Fruit fly (Drosophila melanogaster) whole organism, embryonic: ENCODE results near the gene CG10214.

Experiments
- Awh ChIP-seq: fragments of 200-800 bp; sonication (Bioruptor generic); IDR thresholded peaks from 2 replicates; pipeline ENCODE4, ENCODE4 v1.3.6; 2022; ENCODE audit warnings: missing biosample characterization, missing genetic modification characterization
- B-H2 ChIP-seq: fragments of 200-800 bp; sonication (Bioruptor generic); optimal IDR thresholded peaks from 2 replicates; lab custom pipeline; 2018; ENCODE audit warnings: missing biosample characterization, mild to moderate bottlenecking, missing genetic modification characterization
- Bdp1 ChIP-seq: fragments of 200-800 bp; sonication (Bioruptor generic); optimal IDR thresholded peaks from 3 replicates; lab custom pipeline; 2016; ENCODE audit warnings: missing biosample characterization, missing genetic modification characterization
- CG1024 ChIP-seq: fragments of 200-800 bp; sonication (Bioruptor generic); IDR thresholded peaks from 2 replicates; pipeline ENCODE4 v1.3.6; 2022; ENCODE audit warnings: missing biosample characterization, missing genetic modification characterization
- CG10959 ChIP-seq: fragments of 200-800 bp; sonication (Bioruptor generic); IDR thresholded peaks from 2 replicates; pipeline ENCODE4 v1.3.6; 2022; ENCODE audit warnings: missing biosample characterization, missing genetic modification characterization
- CG10979 ChIP-seq: fragments of 200-800 bp; sonication (Bioruptor generic); optimal IDR thresholded peaks from 2 replicates; lab custom pipeline; 2018; ENCODE audit warnings: missing biosample characterization, mild to moderate bottlenecking, missing genetic modification characterization, moderate library complexity
- CG11504 ChIP-seq: fragments of 200-800 bp; sonication (Bioruptor generic); optimal IDR thresholded peaks from 3 replicates; lab custom pipeline; 2019; ENCODE audit warnings: missing biosample characterization, mild to moderate bottlenecking, missing genetic modification characterization, moderate library complexity
- CG12299 ChIP-seq: fragments of 200-800 bp; sonication (Bioruptor generic); optimal IDR thresholded peaks from 2 replicates; lab custom pipeline; 2018; ENCODE audit warnings: missing biosample characterization, mild to moderate bottlenecking, missing genetic modification characterization
- CG13894 ChIP-seq: fragments of 200-800 bp; sonication (Bioruptor generic); optimal IDR thresholded peaks from 3 replicates; lab custom pipeline; 2018; ENCODE audit warnings: missing biosample characterization, mild to moderate bottlenecking, missing genetic modification characterization, moderate library complexity
- CG18476 ChIP-seq: fragments of 200-800 bp; sonication (Bioruptor generic); optimal IDR thresholded peaks from 2 replicates; lab custom pipeline; 2016; ENCODE audit warnings: missing biosample characterization, mild to moderate bottlenecking, missing genetic modification characterization
- CG2712 ChIP-seq: fragments of 200-800 bp; optimal IDR thresholded peaks from 3 replicates; lab custom pipeline; 2019; ENCODE audit warnings: missing biosample characterization, mild to moderate bottlenecking, missing genetic modification characterization, moderate library complexity
- CG2875 ChIP-seq: fragments of 200-800 bp; sonication (Bioruptor generic); optimal IDR thresholded peaks from 2 replicates; lab custom pipeline; 2017; ENCODE audit warnings: missing biosample characterization, mild to moderate bottlenecking, missing genetic modification characterization, missing genetic modification reagents
- CG32532 ChIP-seq: fragments of 200-800 bp; sonication (Bioruptor generic); IDR thresholded peaks from 2 replicates; pipeline ENCODE4 v1.3.6; 2022; ENCODE audit warnings: missing biosample characterization, missing genetic modification characterization
- CG34376 ChIP-seq: fragments of 200-800 bp; sonication (Bioruptor generic); optimal IDR thresholded peaks from 2 replicates; lab custom pipeline; 2018; ENCODE audit warnings: missing biosample characterization, mild to moderate bottlenecking, missing genetic modification characterization
- CG6765 ChIP-seq: fragments of 200-800 bp; sonication (Bioruptor generic); optimal IDR thresholded peaks from 3 replicates; lab custom pipeline; 2017; ENCODE audit warnings: missing biosample characterization, mild to moderate bottlenecking, missing genetic modification characterization
- CG7357 ChIP-seq: fragments of 200-800 bp; sonication (Bioruptor generic); IDR thresholded peaks from 3 replicates; pipeline ENCODE4 v1.3.6; 2022; ENCODE audit warnings: missing biosample characterization, missing genetic modification characterization
- CG7745 ChIP-seq: fragments of 200-800 bp; sonication (Bioruptor generic); optimal IDR thresholded peaks from 2 replicates; lab custom pipeline; 2018; ENCODE audit warnings: missing biosample characterization, mild to moderate bottlenecking, missing genetic modification characterization, moderate library complexity
- CG7786 ChIP-seq: fragments of 200-800 bp; sonication (Bioruptor generic); optimal IDR thresholded peaks from 2 replicates; lab custom pipeline; 2016; ENCODE audit warnings: missing biosample characterization, missing genetic modification characterization
- CG7928 ChIP-seq: fragments of 200-800 bp; sonication (Bioruptor generic); optimal IDR thresholded peaks from 2 replicates; lab custom pipeline; 2017; ENCODE audit warnings: missing biosample characterization, mild to moderate bottlenecking, missing genetic modification characterization
- CG9437 ChIP-seq: fragments of 200-800 bp; sonication (Bioruptor generic); optimal IDR thresholded peaks from 2 replicates; lab custom pipeline; 2018; ENCODE audit warnings: missing biosample characterization, mild to moderate bottlenecking, missing genetic modification characterization
- CoRest ChIP-seq: fragments of 200-800 bp; sonication (Bioruptor generic); optimal IDR thresholded peaks from 3 replicates; lab custom pipeline; 2018; ENCODE audit warnings: missing biosample characterization, mild to moderate bottlenecking, missing genetic modification characterization, moderate library complexity
- Dll ChIP-seq: fragments of 200-800 bp; sonication (Bioruptor generic); IDR thresholded peaks from 4 replicates; pipeline ENCODE4 v1.3.6; 2022; ENCODE audit warnings: missing biosample characterization, missing genetic modification characterization; ENCODE audit not compliant: partially characterized antibody
- E2f2 ChIP-seq: fragments of 200-800 bp; sonication (Bioruptor generic); IDR thresholded peaks from 2 replicates; pipeline ENCODE4 v1.3.6; 2022; ENCODE audit warnings: missing biosample characterization, missing genetic modification characterization
- Gug ChIP-seq: fragments of 200-800 bp; sonication (Bioruptor generic); IDR thresholded peaks from 4 replicates; pipeline ENCODE4 v1.3.6; 2022; ENCODE audit warnings: missing biosample characterization, missing genetic modification characterization
- Hey ChIP-seq: fragments of 200-800 bp; sonication (Bioruptor generic); optimal IDR thresholded peaks from 3 replicates; lab custom pipeline; 2018; ENCODE audit warnings: missing biosample characterization, mild to moderate bottlenecking, missing genetic modification characterization
- Hmr ChIP-seq: fragments of 200-800 bp; sonication (Bioruptor generic); optimal IDR thresholded peaks from 3 replicates; lab custom pipeline; 2017; ENCODE audit warnings: mild to moderate bottlenecking, missing biosample characterization, missing genetic modification reagents, missing genetic modification characterization
- Hmx ChIP-seq: fragments of 200-800 bp; sonication (Bioruptor generic); optimal IDR thresholded peaks from 2 replicates; lab custom pipeline; 2016; ENCODE audit warnings: missing biosample characterization, missing genetic modification characterization
- NC2β ChIP-seq: fragments of 200-800 bp; sonication (Bioruptor generic); optimal IDR thresholded peaks from 2 replicates; lab custom pipeline; 2016; ENCODE audit warnings: missing biosample characterization, missing genetic modification characterization
- Nf-YA ChIP-seq: fragments of 200-800 bp; sonication (Bioruptor generic); IDR thresholded peaks from 2 replicates; pipeline ENCODE4 v1.3.6; 2022; ENCODE audit warnings: missing biosample characterization, missing genetic modification characterization
- Nf-YB ChIP-seq: fragments of 200-800 bp; sonication (Bioruptor generic); optimal IDR thresholded peaks from 3 replicates; lab custom pipeline; 2019; ENCODE audit warnings: missing biosample characterization, mild to moderate bottlenecking, missing genetic modification characterization, moderate library complexity
- Oli ChIP-seq: fragments of 200-800 bp; sonication (Bioruptor generic); optimal IDR thresholded peaks from 2 replicates; lab custom pipeline; 2018; ENCODE audit warnings: missing biosample characterization, mild to moderate bottlenecking, missing genetic modification characterization, moderate library complexity
- Sin3A ChIP-seq: fragments of >200 bp; optimal IDR thresholded peaks from 2 replicates; lab custom pipeline; 2018
- Ssrp ChIP-seq: fragments of 200-800 bp; sonication (Bioruptor generic); optimal IDR thresholded peaks from 2 replicates; lab custom pipeline; 2018; ENCODE audit warnings: missing biosample characterization, mild to moderate bottlenecking, missing genetic modification characterization, moderate library complexity
- Trl ChIP-seq, 3 experiments: fragments of >200 bp in 2 of 3; fragments of 200-800 bp in 1 of 3; sonication (Bioruptor generic) in 1 of 3; optimal IDR thresholded peaks; 2 replicates in 1 of 3; 3 replicates in 2 of 3; lab custom pipeline; 2016 to 2017; ENCODE audit warnings: missing biosample characterization in 1 of 3, missing genetic modification characterization in 1 of 3
- chinmo ChIP-seq: fragments of 200-800 bp; sonication (Bioruptor generic); IDR thresholded peaks from 4 replicates; pipeline ENCODE4 v1.3.6; 2022; ENCODE audit warnings: missing biosample characterization, missing genetic modification characterization; ENCODE audit not compliant: partially characterized antibody
- dm ChIP-seq: fragments of 200-800 bp; sonication (Bioruptor generic); optimal IDR thresholded peaks from 3 replicates; lab custom pipeline; 2016; ENCODE audit warnings: missing biosample characterization, missing genetic modification characterization
- fd96Cb ChIP-seq: fragments of 200-800 bp; sonication (Bioruptor generic); optimal IDR thresholded peaks from 2 replicates; lab custom pipeline; 2018; ENCODE audit warnings: missing biosample characterization, mild to moderate bottlenecking, missing genetic modification characterization, moderate library complexity
- gsb ChIP-seq: fragments of 200-800 bp; sonication (Bioruptor generic); IDR thresholded peaks from 2 replicates; pipeline ENCODE4 v1.3.6; 2022; ENCODE audit warnings: missing biosample characterization, missing genetic modification characterization
- jumu ChIP-seq: fragments of 200-800 bp; sonication (Bioruptor generic); optimal IDR thresholded peaks from 3 replicates; lab custom pipeline; 2016; ENCODE audit warnings: missing biosample characterization, missing genetic modification characterization
- kah ChIP-seq: fragments of 200-800 bp; sonication (Bioruptor generic); optimal IDR thresholded peaks from 2 replicates; lab custom pipeline; 2018; ENCODE audit warnings: missing biosample characterization, mild to moderate bottlenecking, missing genetic modification characterization
- klu ChIP-seq: fragments of 200-800 bp; sonication (Bioruptor generic); IDR thresholded peaks from 2 replicates; pipeline ENCODE4 v1.3.6; 2022; ENCODE audit warnings: missing biosample characterization, missing genetic modification characterization
- lilli ChIP-seq: fragments of 200-800 bp; sonication (Bioruptor generic); optimal IDR thresholded peaks from 3 replicates; lab custom pipeline; 2016; ENCODE audit warnings: missing biosample characterization, missing genetic modification characterization
- mirr ChIP-seq: fragments of 200-800 bp; sonication (Bioruptor generic); optimal IDR thresholded peaks from 3 replicates; lab custom pipeline; 2018; ENCODE audit warnings: missing biosample characterization, mild to moderate bottlenecking, missing genetic modification characterization
- nerfin-2 ChIP-seq: fragments of 200-800 bp; sonication (Bioruptor generic); IDR thresholded peaks from 2 replicates; pipeline ENCODE4 v1.3.6; 2022; ENCODE audit warnings: missing biosample characterization, missing genetic modification characterization; ENCODE audit not compliant: partially characterized antibody
- nmo ChIP-seq: fragments of 200-800 bp; sonication (Bioruptor generic); optimal IDR thresholded peaks from 2 replicates; lab custom pipeline; 2018; ENCODE audit warnings: missing biosample characterization, mild to moderate bottlenecking, missing genetic modification characterization, moderate library complexity
- run ChIP-seq: fragments of 200-800 bp; sonication (Bioruptor generic); optimal IDR thresholded peaks from 3 replicates; lab custom pipeline; 2018; ENCODE audit warnings: missing biosample characterization, mild to moderate bottlenecking, missing genetic modification characterization
- sob ChIP-seq: fragments of 200-800 bp; sonication (Bioruptor generic); IDR thresholded peaks from 2 replicates; pipeline ENCODE4 v1.3.6; 2022; ENCODE audit warnings: missing biosample characterization, missing genetic modification characterization
- tio ChIP-seq: fragments of 200-800 bp; sonication (Bioruptor generic); optimal IDR thresholded peaks from 2 replicates; lab custom pipeline; 2017; ENCODE audit warnings: missing biosample characterization, missing genetic modification characterization, inconsistent platforms
- wor ChIP-seq: fragments of 200-800 bp; sonication (Bioruptor generic); IDR thresholded peaks from 2 replicates; pipeline ENCODE4 v1.3.6; 2022; ENCODE audit warnings: missing biosample characterization, missing genetic modification characterization

Gene CG10214

DNA sequence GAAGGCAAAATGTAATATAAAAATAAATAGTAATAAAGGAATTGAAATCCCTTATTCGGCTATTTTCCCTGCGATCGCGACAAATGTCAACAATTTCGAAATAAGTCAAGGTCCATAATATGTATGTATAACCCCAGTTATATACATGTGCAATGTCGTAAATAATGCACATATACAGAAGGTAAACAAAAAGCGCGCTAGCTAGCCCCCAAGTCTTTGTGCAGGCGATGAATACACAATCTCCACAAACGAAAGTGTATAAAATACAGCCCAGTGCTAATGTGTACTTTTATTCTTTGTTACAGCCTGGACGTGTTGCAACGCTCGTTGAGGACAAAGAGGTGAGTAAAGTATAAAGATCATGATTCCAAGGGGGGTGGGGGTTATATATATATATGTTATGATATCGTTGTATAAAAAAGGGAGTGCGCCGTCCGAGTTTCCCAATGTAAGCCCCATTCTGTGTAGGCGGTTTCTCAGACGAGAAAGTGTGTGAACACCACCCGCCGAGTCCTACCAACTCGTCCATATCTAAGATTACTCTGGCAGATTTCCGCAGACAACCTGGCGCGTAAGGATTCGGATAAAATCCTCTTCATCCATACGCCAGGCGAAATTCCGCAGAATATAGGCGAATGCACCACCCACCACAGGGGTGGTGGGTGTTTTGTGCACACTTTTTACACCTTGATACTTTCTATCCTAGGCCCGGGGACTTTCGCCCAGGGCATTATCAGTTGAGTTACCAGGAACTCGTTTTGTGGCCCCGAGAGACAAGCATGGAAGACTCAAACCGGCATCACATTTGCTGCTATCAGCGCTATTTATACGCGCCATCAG is 37.4 kb downstream of the CG10214 start (continued):
- TF ChIP-seq CG9437 (GFP tag; lab: Kevin White, UChicago) (no peak), Hmr (GFP tag; lab: Kevin White, UChicago) (peak; percentile 32), E2f2 (GFP tag; lab: Robert Waterston, UW) (no peak), CG18476 (GFP tag; lab: Kevin White, UChicago) (no peak), chinmo (GFP tag; lab: Robert Waterston, UW) (peak; percentile 99), jumu (no peak), Gug (no peak), nmo (GFP tag; lab: Kevin White, UChicago) (no peak), sob (peak; percentile 60), Hey (no peak), CG12299 (tag; lab: Kevin White, UChicago) (peak; percentile 27), klu (GFP tag; lab: Robert Waterston, UW) (peak; percentile 30; the same call in 1 of the 2 replicates), CG1024 (GFP tag; lab: Robert Waterston, UW) (no peak), nerfin-2 (GFP tag; lab: Robert Waterston, UW) (peak; percentile 66), CoRest (tag; lab: Kevin White, UChicago) (peak; percentile 59), Ssrp (tag; lab: Kevin White, UChicago) (peak; percentile 55), CG7786 (GFP tag; lab: Kevin White, UChicago) (no peak), wor (GFP tag; lab: Robert Waterston, UW) (no peak), CG10959 (GFP tag; lab: Robert Waterston, UW) (no peak), CG7357 (no peak), Sin3A (lab: Kevin White, UChicago) (no peak), mirr (peak; percentile 70), Awh (GFP tag; lab: Robert Waterston, UW) (no peak), Dll (0 out of 4 replicates have a peak, but pooled peaks have one; percentile 33), Hmx (GFP tag; lab: Kevin White, UChicago) (no peak), CG7745 (tag; lab: Kevin White, UChicago) (no peak), Nf-YA (no peak), CG2875 (peak; percentile 18), NC2β (no peak), CG6765 (GFP tag; lab: Kevin White, UChicago) (no peak), B-H2 (GFP tag; lab: Kevin White, UChicago) (no peak), Bdp1 (GFP tag; lab: Kevin White, UChicago) (peak; percentile 99), CG11504 (tag; lab: Kevin White, UChicago) (peak; percentile 6), Trl (optimal IDR thresholded peaks at IDR 0.05; lab: Kevin White, UChicago) (no peak), Trl (GFP tag; optimal IDR thresholded peaks at IDR 0.05; lab: Kevin White, UChicago) (no peak), fd96Cb (tag; lab: Kevin White, UChicago) (no peak), kah (no peak), Nf-YB (GFP tag; lab: Kevin White, UChicago) (no peak), Oli (no peak), run (no peak), CG34376 (GFP tag; lab: Kevin White, UChicago) (peak; percentile 96), CG2712 (tag; lab: Kevin White, UChicago) (no peak), lilli (peak; percentile 9), gsb (GFP tag; lab: Robert Waterston, UW) (peak; percentile 36; the same call in 1 of the 2 replicates), CG10979 (no peak), dm (GFP tag; lab: Kevin White, UChicago) (no peak), tio (no peak), CG13894 (peak; percentile 94), CG32532 (GFP tag; lab: Robert Waterston, UW) (peak; percentile 33; the same call in 1 of the 2 replicates), CG7928 (no peak)
